Worm (Caenorhabditis elegans) whole organism, early embryonic: ENCODE results near the gene F36H5.13.

ENCODE experiments used
- B0310.2 ChIP-seq: sonication (generic microtip); optimal IDR thresholded peaks from 2 replicates; lab custom pipeline; 2016; ENCODE audit warnings: mild to moderate bottlenecking, missing genetic modification characterization, missing compliant biosample characterization
- aly-1 ChIP-seq: sonication (generic microtip); optimal IDR thresholded peaks from 2 replicates; lab custom pipeline; 2016; ENCODE audit warnings: missing genetic modification characterization, missing compliant biosample characterization
- ama-1 ChIP-seq: fragments of 150-350 bp; optimal IDR thresholded peaks from 2 replicates; lab custom pipeline; 2014
- ceh-13 ChIP-seq: fragments of 200-800 bp; sonication (Bioruptor generic); optimal IDR thresholded peaks from 2 replicates; lab custom pipeline; 2018; ENCODE audit warnings: mild to moderate bottlenecking, missing genetic modification characterization, missing compliant biosample characterization
- ceh-36 ChIP-seq: sonication (generic microtip); optimal IDR thresholded peaks from 2 replicates; lab custom pipeline; 2016; ENCODE audit warnings: missing genetic modification characterization, inconsistent platforms, missing compliant biosample characterization
- ets-7 ChIP-seq: sonication (generic microtip); optimal IDR thresholded peaks from 2 replicates; lab custom pipeline; 2016; ENCODE audit warnings: missing genotype, missing genetic modification characterization, missing compliant biosample characterization
- flt-1 ChIP-seq: fragments of 200-800 bp; sonication (Bioruptor generic); IDR thresholded peaks from 2 replicates; pipeline ENCODE4 v1.3.6; 2022; ENCODE audit warnings: missing genetic modification characterization, missing compliant biosample characterization
- hmbx-1 ChIP-seq: sonication (generic microtip); optimal IDR thresholded peaks from 2 replicates; lab custom pipeline; 2016; ENCODE audit warnings: mild to moderate bottlenecking, missing genetic modification characterization, missing compliant biosample characterization
- hmg-4 ChIP-seq: fragments of 200-800 bp; sonication (Bioruptor generic); optimal IDR thresholded peaks from 2 replicates; lab custom pipeline; 2018; ENCODE audit warnings: mild to moderate bottlenecking, missing genetic modification characterization, missing compliant biosample characterization
- hnd-1 ChIP-seq: sonication (generic microtip); optimal IDR thresholded peaks from 2 replicates; lab custom pipeline; 2016; ENCODE audit warnings: missing genetic modification characterization, missing compliant biosample characterization
- pes-1 ChIP-seq: fragments of 200-800 bp; sonication (Bioruptor generic); IDR thresholded peaks from 2 replicates; pipeline ENCODE4 v1.3.6; 2022; ENCODE audit warnings: missing genetic modification reagents, missing genetic modification characterization, missing compliant biosample characterization
- scrt-1 ChIP-seq: fragments of 200-800 bp; sonication (Bioruptor generic); IDR thresholded peaks from 2 replicates; pipeline ENCODE4 v1.3.6; 2022; ENCODE audit warnings: missing genetic modification characterization, missing compliant biosample characterization
- sea-1 ChIP-seq: fragments of 200-800 bp; sonication (Bioruptor generic); conservative IDR thresholded peaks from 2 replicates; pipeline ENCODE4 v1.3.6; 2022; ENCODE audit warnings: missing genetic modification characterization, missing compliant biosample characterization
- tbx-37 ChIP-seq: fragments of 200-800 bp; sonication (Bioruptor generic); conservative IDR thresholded peaks from 2 replicates; pipeline ENCODE4 v1.3.6; 2022; ENCODE audit warnings: missing genetic modification reagents, missing genetic modification characterization, missing compliant biosample characterization

- TF ChIP-seq ama-1 (lab: Kevin White, UChicago) (no peak), pes-1 (GFP tag; lab: Robert Waterston, UW) (no peak), scrt-1 (no peak), hmg-4 (GFP tag; lab: Kevin White, UChicago) (no peak), sea-1 (GFP tag; lab: Robert Waterston, UW) (no peak), B0310.2 (tag; lab: Kevin White, UChicago) (no peak), ceh-36 (tag; lab: Kevin White, UChicago) (no peak), ceh-13 (GFP tag; lab: Kevin White, UChicago) (no peak), ets-7 (no peak), tbx-37 (no peak), hnd-1 (tag; lab: Kevin White, UChicago) (no peak), aly-1 (no peak), hmbx-1 (tag; lab: Kevin White, UChicago) (no peak), flt-1 (no peak)
These were observed 32.2 kb upstream of the F36H5.13 start, which contains the start of gene math-4 for ce11 chrII:1782474-1782873.
